Worm (Caenorhabditis elegans) whole organism, young adult: ENCODE data around the gene str-193.

Experiments
- B0019.2 ChIP-seq: fragments of 200-800 bp; sonication (Bioruptor generic); conservative IDR thresholded peaks from 2 replicates; pipeline ENCODE4 v1.3.6; 2022; ENCODE audit warnings: missing genetic modification reagents, missing genetic modification characterization, missing compliant biosample characterization
- B0035.1 ChIP-seq: sonication (generic microtip); optimal IDR thresholded peaks from 2 replicates; lab custom pipeline; 2016; ENCODE audit warnings: missing genetic modification characterization, mild to moderate bottlenecking, missing compliant biosample characterization, missing genotype, missing genetic modification reagents
- B0261.1 ChIP-seq: sonication (generic microtip); optimal IDR thresholded peaks from 2 replicates; lab custom pipeline; 2016; ENCODE audit warnings: mild to moderate bottlenecking, missing genetic modification characterization, moderate library complexity, missing compliant biosample characterization
- B0336.3 ChIP-seq: fragments of 200-800 bp; sonication (Bioruptor generic); IDR thresholded peaks from 2 replicates; pipeline ENCODE4 v1.3.6; 2022; ENCODE audit warnings: missing genetic modification characterization, missing compliant biosample characterization
- F10E7.11 ChIP-seq: sonication (generic microtip); optimal IDR thresholded peaks from 2 replicates; lab custom pipeline; 2017; ENCODE audit warnings: mild to moderate bottlenecking, missing genetic modification characterization, moderate library complexity, missing compliant biosample characterization
- F39B2.1 ChIP-seq: fragments of 200-800 bp; sonication (Bioruptor generic); IDR thresholded peaks from 2 replicates; pipeline ENCODE4 v1.3.6; 2022; ENCODE audit warnings: missing genetic modification reagents, missing genetic modification characterization, missing compliant biosample characterization
- Y53F4B.3 ChIP-seq: fragments of 200-800 bp; sonication (Bioruptor generic); IDR thresholded peaks from 2 replicates; pipeline ENCODE4 v1.3.6; 2022; ENCODE audit warnings: missing genetic modification reagents, missing genetic modification characterization, missing compliant biosample characterization
- Y56A3A.18 ChIP-seq: fragments of 200-800 bp; sonication (Bioruptor generic); IDR thresholded peaks from 2 replicates; pipeline ENCODE4 v1.3.6; 2022; ENCODE audit warnings: missing genetic modification reagents, missing genetic modification characterization, missing compliant biosample characterization
- akir-1 ChIP-seq: fragments of 200-800 bp; sonication (Bioruptor generic); optimal IDR thresholded peaks from 2 replicates; lab custom pipeline; 2018; ENCODE audit warnings: mild to moderate bottlenecking, missing genetic modification characterization, moderate library complexity, missing compliant biosample characterization
- ama-1 ChIP-seq, 3 experiments: fragments of 150-350 bp in 1 of 3; sonication (generic microtip) in 2 of 3; optimal IDR thresholded peaks; 2 replicates each; lab custom pipeline; 2014 to 2018; ENCODE audit warnings: missing biosample characterization in 2 of 3, missing genetic modification characterization in 2 of 3, missing genetic modification reagents in 2 of 3
- aptf-2 ChIP-seq: fragments of 200-800 bp; sonication (Bioruptor generic); conservative IDR thresholded peaks from 2 replicates; pipeline ENCODE4 v1.3.6; 2022; ENCODE audit warnings: missing genetic modification reagents, missing genetic modification characterization, missing compliant biosample characterization
- attf-3 ChIP-seq: fragments of 200-800 bp; sonication (Bioruptor generic); conservative IDR thresholded peaks from 2 replicates; pipeline ENCODE4 v1.3.6; 2022; ENCODE audit warnings: missing genetic modification reagents, missing genetic modification characterization, missing compliant biosample characterization
- attf-6 ChIP-seq: fragments of 200-800 bp; sonication (Bioruptor generic); IDR thresholded peaks from 2 replicates; pipeline ENCODE4 v1.3.6; 2022; ENCODE audit warnings: missing genetic modification reagents, missing genetic modification characterization, missing compliant biosample characterization
- bed-1 ChIP-seq: fragments of 200-800 bp; sonication (Bioruptor generic); IDR thresholded peaks from 2 replicates; pipeline ENCODE4 v1.3.6; 2022; ENCODE audit warnings: missing genetic modification reagents, missing genetic modification characterization, missing compliant biosample characterization
- cebp-1 ChIP-seq, 2 experiments: fragments of 200-800 bp in 1 of 2; sonication (Bioruptor generic) in 1 of 2; sonication (generic microtip) in 1 of 2; IDR thresholded peaks in 1 of 2; optimal IDR thresholded peaks in 1 of 2; 2 replicates each; pipeline versions ENCODE4 v1.3.6 to Lab custom; 2017 to 2022; ENCODE audit warnings: missing compliant biosample characterization in 2 of 2, missing genetic modification characterization in 2 of 2, mild to moderate bottlenecking in 1 of 2, missing genetic modification reagents in 1 of 2, moderate library complexity in 1 of 2
- dox-1 ChIP-seq: fragments of 200-800 bp; sonication (Bioruptor generic); IDR thresholded peaks from 2 replicates; pipeline ENCODE4 v1.3.6; 2022; ENCODE audit warnings: missing genetic modification reagents, missing genetic modification characterization, missing compliant biosample characterization
- dpff-1 ChIP-seq: sonication (generic microtip); optimal IDR thresholded peaks from 2 replicates; lab custom pipeline; 2017; ENCODE audit warnings: mild to moderate bottlenecking, missing genetic modification characterization, missing compliant biosample characterization
- him-1 ChIP-seq: sonication (generic microtip); optimal IDR thresholded peaks from 2 replicates; lab custom pipeline; 2016; ENCODE audit warnings: missing genotype, missing genetic modification reagents, missing genetic modification characterization, missing compliant biosample characterization
- hlh-12 ChIP-seq: sonication (generic microtip); optimal IDR thresholded peaks from 2 replicates; lab custom pipeline; 2016; ENCODE audit warnings: missing genetic modification characterization, missing compliant biosample characterization
- hlh-26 ChIP-seq: fragments of 200-800 bp; sonication (Bioruptor generic); conservative IDR thresholded peaks from 2 replicates; pipeline ENCODE4 v1.3.6; 2022; ENCODE audit warnings: missing genetic modification reagents, missing genetic modification characterization, missing compliant biosample characterization
- hmg-20 ChIP-seq: fragments of 200-800 bp; sonication (Bioruptor generic); IDR thresholded peaks from 2 replicates; pipeline ENCODE4 v1.3.6; 2022; ENCODE audit warnings: missing genetic modification reagents, missing genetic modification characterization, missing compliant biosample characterization
- hrde-1 ChIP-seq: sonication (generic microtip); optimal IDR thresholded peaks from 2 replicates; lab custom pipeline; 2016; ENCODE audit warnings: missing genetic modification characterization, mild to moderate bottlenecking, missing compliant biosample characterization, moderate library complexity, missing genotype, missing genetic modification reagents, borderline replicate concordance
- lag-1 ChIP-seq: fragments of 200-800 bp; sonication (Bioruptor generic); IDR thresholded peaks from 2 replicates; pipeline ENCODE4 v1.3.6; 2022; ENCODE audit warnings: missing genetic modification reagents, missing genetic modification characterization, missing compliant biosample characterization
- let-607 ChIP-seq, 2 experiments: fragments of 200-800 bp in 1 of 2; sonication (Bioruptor generic) in 1 of 2; sonication (generic microtip) in 1 of 2; optimal IDR thresholded peaks; 2 replicates each; lab custom pipeline; 2016 to 2018; ENCODE audit warnings: mild to moderate bottlenecking in 2 of 2, missing compliant biosample characterization in 2 of 2, missing genetic modification characterization in 2 of 2, moderate library complexity in 2 of 2, missing genotype in 1 of 2
- lin-40 ChIP-seq: sonication (generic microtip); optimal IDR thresholded peaks from 2 replicates; lab custom pipeline; 2016; ENCODE audit warnings: missing genetic modification characterization, mild to moderate bottlenecking, missing compliant biosample characterization, missing genotype, missing genetic modification reagents
- lir-1 ChIP-seq: fragments of 200-800 bp; sonication (Bioruptor generic); conservative IDR thresholded peaks from 2 replicates; pipeline ENCODE4 v1.3.6; 2022; ENCODE audit warnings: missing genetic modification reagents, missing genetic modification characterization, missing compliant biosample characterization
- madf-10 ChIP-seq: sonication (generic microtip); optimal IDR thresholded peaks from 2 replicates; lab custom pipeline; 2016; ENCODE audit warnings: mild to moderate bottlenecking, missing genetic modification characterization, missing compliant biosample characterization
- madf-6 ChIP-seq: fragments of 200-800 bp; sonication (Bioruptor generic); IDR thresholded peaks from 2 replicates; pipeline ENCODE4 v1.3.6; 2022; ENCODE audit warnings: missing genetic modification reagents, missing genetic modification characterization, missing compliant biosample characterization
- mcd-1 ChIP-seq: fragments of 200-800 bp; sonication (Bioruptor generic); IDR thresholded peaks from 2 replicates; pipeline ENCODE4 v1.3.6; 2022; ENCODE audit warnings: missing genetic modification reagents, missing genetic modification characterization, missing compliant biosample characterization
- mes-4 ChIP-seq: sonication (generic microtip); optimal IDR thresholded peaks from 2 replicates; lab custom pipeline; 2016; ENCODE audit warnings: missing genotype, missing genetic modification characterization, missing compliant biosample characterization
- mxl-1 ChIP-seq: sonication (generic microtip); optimal IDR thresholded peaks from 2 replicates; lab custom pipeline; 2016; ENCODE audit warnings: missing genetic modification characterization, missing compliant biosample characterization
- nfya-2 ChIP-seq: fragments of 200-800 bp; sonication (Bioruptor generic); IDR thresholded peaks from 2 replicates; pipeline ENCODE4 v1.3.6; 2022; ENCODE audit warnings: missing genetic modification reagents, missing genetic modification characterization, missing compliant biosample characterization
- nfyb-1 ChIP-seq: fragments of 200-800 bp; sonication (Bioruptor generic); IDR thresholded peaks from 2 replicates; pipeline ENCODE4 v1.3.6; 2022; ENCODE audit warnings: missing genetic modification reagents, missing genetic modification characterization, missing compliant biosample characterization
- nhr-27 ChIP-seq: fragments of 200-800 bp; sonication (Bioruptor generic); optimal IDR thresholded peaks from 2 replicates; lab custom pipeline; 2018; ENCODE audit warnings: mild to moderate bottlenecking, missing genetic modification characterization, moderate library complexity, missing compliant biosample characterization
- rec-8 ChIP-seq, 2 experiments: sonication (generic microtip); optimal IDR thresholded peaks; 2 replicates each; lab custom pipeline; 2016; ENCODE audit warnings: mild to moderate bottlenecking in 2 of 2, missing genetic modification characterization in 2 of 2, missing genetic modification reagents in 2 of 2, missing genotype in 2 of 2, missing biosample characterization in 1 of 2, missing compliant biosample characterization in 1 of 2, moderate library complexity in 1 of 2
- repo-1 ChIP-seq: sonication (generic microtip); optimal IDR thresholded peaks from 2 replicates; lab custom pipeline; 2017; ENCODE audit warnings: mild to moderate bottlenecking, missing genetic modification characterization, missing compliant biosample characterization
- snpc-1.1 ChIP-seq: sonication (generic microtip); optimal IDR thresholded peaks from 2 replicates; lab custom pipeline; 2017; ENCODE audit warnings: missing genetic modification characterization, mild to moderate bottlenecking, missing compliant biosample characterization, antibody characterized with exemption, moderate library complexity, missing genotype, missing genetic modification reagents; ENCODE audit not compliant: insufficient read depth
- snpc-3.4 ChIP-seq: sonication (generic microtip); optimal IDR thresholded peaks from 2 replicates; lab custom pipeline; 2017; ENCODE audit warnings: missing genetic modification characterization, mild to moderate bottlenecking, missing compliant biosample characterization, antibody characterized with exemption, moderate library complexity, missing genotype, missing genetic modification reagents
- somi-1 ChIP-seq: fragments of 200-800 bp; sonication (Bioruptor generic); optimal IDR thresholded peaks from 2 replicates; lab custom pipeline; 2018; ENCODE audit warnings: mild to moderate bottlenecking, missing genetic modification characterization, missing compliant biosample characterization
- tlf-1 ChIP-seq: fragments of 200-800 bp; sonication (Bioruptor generic); optimal IDR thresholded peaks from 2 replicates; lab custom pipeline; 2018; ENCODE audit warnings: mild to moderate bottlenecking, missing genetic modification characterization, missing compliant biosample characterization
- unc-130 ChIP-seq: sonication (generic microtip); optimal IDR thresholded peaks from 2 replicates; lab custom pipeline; 2016; ENCODE audit warnings: missing genetic modification reagents, missing genetic modification characterization, missing compliant biosample characterization
- xnd-1 ChIP-seq: sonication (generic microtip); optimal IDR thresholded peaks from 2 replicates; lab custom pipeline; 2016; ENCODE audit warnings: missing genotype, missing genetic modification reagents, missing genetic modification characterization, missing compliant biosample characterization
- ztf-22 ChIP-seq: fragments of 200-800 bp; sonication (Bioruptor generic); optimal IDR thresholded peaks from 2 replicates; lab custom pipeline; 2018; ENCODE audit warnings: mild to moderate bottlenecking, missing genetic modification characterization, moderate library complexity, missing compliant biosample characterization
- ztf-26 ChIP-seq: sonication (generic microtip); optimal IDR thresholded peaks from 2 replicates; lab custom pipeline; 2017; ENCODE audit warnings: missing genetic modification characterization, missing compliant biosample characterization
- ztf-6 ChIP-seq: fragments of 200-800 bp; sonication (Bioruptor generic); IDR thresholded peaks from 2 replicates; pipeline ENCODE4 v1.3.6; 2022; ENCODE audit warnings: missing genetic modification reagents, missing genetic modification characterization, missing compliant biosample characterization

The str-193 gene

ce11 chrV:9789657-9790261 is 31.9 kb downstream of the str-193 start, which contains the start of gene ztf-7 (continued):
- TF ChIP-seq nhr-27 = peak; percentile 8
- peak; percentile 96 for TF ChIP-seq nfyb-1 (GFP tag; lab: Robert Waterston, UW)
- TF ChIP-seq ztf-22 (GFP tag; lab: Kevin White, UChicago) = peak; percentile 95
- no peak for TF ChIP-seq nfya-2 (GFP tag; lab: Robert Waterston, UW)
- TF ChIP-seq Y56A3A.18 (GFP tag; lab: Robert Waterston, UW) = peak; percentile 94
- peak; percentile 97 to 98 for TF ChIP-seq let-607 (tag; optimal IDR thresholded peaks at IDR 0.05; lab: Kevin White, UChicago)
- peak; percentile 97 for TF ChIP-seq ztf-26
- TF ChIP-seq tlf-1 (GFP tag; lab: Kevin White, UChicago) = peak; percentile 97
- TF ChIP-seq F10E7.11 (tag; lab: Kevin White, UChicago) = no peak
- peak; percentile 97 for TF ChIP-seq lin-40
- TF ChIP-seq madf-10 = peak; percentile 89
- peak; percentile 92 for TF ChIP-seq mcd-1
- TF ChIP-seq lir-1 (GFP tag; lab: Robert Waterston, UW) = peak; percentile 89
- 0 out of 2 replicates have a peak, but pooled peaks have one; percentile 75 for TF ChIP-seq bed-1 (GFP tag; lab: Robert Waterston, UW)
- TF ChIP-seq him-1 (tag; lab: Kevin White, UChicago) = no peak
- TF ChIP-seq dpff-1 (tag; lab: Kevin White, UChicago) = no peak
- TF ChIP-seq aptf-2 (GFP tag; lab: Robert Waterston, UW) = 0 out of 2 replicates have a peak, but pooled peaks have one; percentile 20
- peak; percentile 15 for TF ChIP-seq akir-1 (GFP tag; lab: Kevin White, UChicago)
- TF ChIP-seq mes-4 (tag; lab: Kevin White, UChicago) = no peak
- TF ChIP-seq madf-6 (GFP tag; lab: Robert Waterston, UW) = peak; percentile 69
- 0 out of 2 replicates have a peak, but pooled peaks have one; percentile 11 for TF ChIP-seq attf-6 (GFP tag; lab: Robert Waterston, UW)
- peak; percentile 63 for TF ChIP-seq hmg-20 (GFP tag; lab: Robert Waterston, UW)
- TF ChIP-seq cebp-1 (GFP tag; IDR thresholded peaks at IDR 0.05; lab: Robert Waterston, UW) = peak; percentile 75
- peak; percentile 96 for TF ChIP-seq cebp-1 (tag; optimal IDR thresholded peaks at IDR 0.05; lab: Kevin White, UChicago)
- TF ChIP-seq snpc-1.1 (tag; lab: Kevin White, UChicago) = no peak
- TF ChIP-seq hlh-26 (GFP tag; lab: Robert Waterston, UW) = no peak
- TF ChIP-seq ztf-6 (GFP tag; lab: Robert Waterston, UW) = 0 out of 2 replicates have a peak, but pooled peaks have one; percentile 42
- peak; percentile 51; the same call in 1 of the 2 replicates for TF ChIP-seq attf-3 (GFP tag; lab: Robert Waterston, UW)
- no peak for TF ChIP-seq unc-130 (GFP tag; lab: Kevin White, UChicago)
- peak; percentile 98 for TF ChIP-seq B0336.3 (GFP tag; lab: Robert Waterston, UW)
- peak; percentile 96 for TF ChIP-seq repo-1 (tag; lab: Kevin White, UChicago)
- TF ChIP-seq F39B2.1 (GFP tag; lab: Robert Waterston, UW) = no peak
- no peak for TF ChIP-seq xnd-1
- no peak for TF ChIP-seq B0019.2 (GFP tag; lab: Robert Waterston, UW)
- no peak for TF ChIP-seq rec-8 (tag; optimal IDR thresholded peaks at IDR 0.05; lab: Kevin White, UChicago)
- peak; percentile 12 for TF ChIP-seq B0261.1 (tag; lab: Kevin White, UChicago)
- peak; percentile 77 for TF ChIP-seq B0035.1 (tag; lab: Kevin White, UChicago)
- TF ChIP-seq ama-1 (optimal IDR thresholded peaks at IDR 0.05; lab: Kevin White, UChicago) = no peak
- no peak for TF ChIP-seq ama-1 (GFP tag; optimal IDR thresholded peaks at IDR 0.05; lab: Kevin White, UChicago)
- 0 out of 2 replicates have a peak, but pooled peaks have one; percentile 56 for TF ChIP-seq lag-1 (GFP tag; lab: Robert Waterston, UW)
- TF ChIP-seq snpc-3.4 (tag; lab: Kevin White, UChicago) = no peak
- TF ChIP-seq hlh-12 (tag; lab: Kevin White, UChicago) = no peak
- TF ChIP-seq dox-1 (GFP tag; lab: Robert Waterston, UW) = peak; percentile 98
- TF ChIP-seq Y53F4B.3 (GFP tag; lab: Robert Waterston, UW) = no peak
- no peak for TF ChIP-seq hrde-1 (tag; lab: Kevin White, UChicago)
- TF ChIP-seq somi-1 (GFP tag; lab: Kevin White, UChicago) = peak; percentile 92
- TF ChIP-seq mxl-1 = no peak
